Worm (Caenorhabditis elegans): ENCODE results near the gene M110.3.

DNA sequence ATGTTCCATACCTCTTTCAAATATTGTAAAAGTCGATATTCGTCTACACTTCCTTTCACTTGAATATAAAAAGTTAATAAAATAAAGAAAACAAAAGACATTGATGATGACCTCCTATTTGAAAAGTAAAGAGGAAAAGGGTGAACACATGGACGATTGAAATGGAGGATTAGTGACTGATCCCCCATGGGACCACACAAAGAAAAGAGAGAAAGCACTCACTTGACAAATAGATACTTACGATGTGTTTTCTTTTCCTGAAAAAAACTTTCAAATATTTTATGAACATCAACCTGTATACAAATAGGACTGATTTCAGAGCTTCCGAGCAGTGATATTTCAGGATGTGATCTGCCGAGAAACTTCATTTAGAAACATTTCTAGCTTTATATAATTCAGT lies 39.3 kb downstream of the M110.3 start, which contains the start of gene acr-14:
- no peak for TF ChIP-seq ztf-11 (tag; optimal IDR thresholded peaks at IDR 0.05)
- no peak for TF ChIP-seq unc-62 (GFP tag; optimal IDR thresholded peaks at IDR 0.05)
- no peak for TF ChIP-seq snpc-4 (tag; optimal IDR thresholded peaks at IDR 0.05)
- no peak for TF ChIP-seq lsy-2 (tag; optimal IDR thresholded peaks at IDR 0.05)
- TF ChIP-seq nhr-11 (tag; optimal IDR thresholded peaks at IDR 0.05) = no peak
- no peak for TF ChIP-seq lin-39 (tag; optimal IDR thresholded peaks at IDR 0.05)
- no peak for TF ChIP-seq elt-3 (tag; optimal IDR thresholded peaks at IDR 0.05)
- no peak for TF ChIP-seq dmd-4 (tag; optimal IDR thresholded peaks at IDR 0.05)
- TF ChIP-seq nhr-12 (tag; optimal IDR thresholded peaks at IDR 0.05) = no peak
- no peak for TF ChIP-seq R02D3.7 (tag; optimal IDR thresholded peaks at IDR 0.05)
- no peak for TF ChIP-seq nhr-237 (tag; optimal IDR thresholded peaks at IDR 0.05)
- no peak for TF ChIP-seq elt-1 (tag; optimal IDR thresholded peaks at IDR 0.05)
- TF ChIP-seq unc-39 (tag; optimal IDR thresholded peaks at IDR 0.05) = no peak
